Fruit fly (Drosophila melanogaster): Measurements from ENCODE around the gene CG32240.

CG32240 gene

DNA sequence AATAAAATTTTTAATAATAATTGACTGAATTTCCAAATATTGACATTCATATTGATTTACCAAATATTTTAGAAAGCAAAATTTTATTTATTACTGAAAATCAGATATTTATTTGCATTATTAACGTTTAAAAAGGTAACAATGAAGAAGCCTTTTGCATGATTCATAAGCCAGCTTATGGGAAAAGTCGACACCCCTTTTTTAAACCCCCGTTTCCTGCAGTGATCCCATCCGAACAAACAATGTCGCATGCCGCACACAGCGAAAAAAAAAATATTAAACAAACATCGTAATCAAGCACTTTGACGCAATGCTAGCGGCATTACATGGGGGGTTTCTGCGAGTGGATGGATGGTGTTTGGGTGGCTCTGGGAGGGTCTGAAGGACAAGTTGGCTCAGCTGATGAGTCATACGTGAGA lies 27.8 kb downstream of the CG32240 start (continued):
- TF ChIP-seq sens-2 (GFP tag; IDR thresholded peaks at IDR 0.05) (no peak), mld (GFP tag; IDR thresholded peaks at IDR 0.05; ENCODE audit: partially characterized antibody) (no peak), Poxn (GFP tag; IDR thresholded peaks at IDR 0.05) (no peak), CG32772 (GFP tag; IDR thresholded peaks at IDR 0.05) (0 out of 2 replicates have a peak, but pooled peaks have one; percentile 10), CG18599 (GFP tag; optimal IDR thresholded peaks at IDR 0.05) (peak; percentile 65), CG9437 (GFP tag; optimal IDR thresholded peaks at IDR 0.05) (peak; percentile 37), mirr (GFP tag; optimal IDR thresholded peaks at IDR 0.05) (peak; percentile 57), CG30403 (GFP tag; optimal IDR thresholded peaks at IDR 0.05) (peak; percentile 39), H15 (GFP tag; IDR thresholded peaks at IDR 0.05) (no peak), dimm (GFP tag; IDR thresholded peaks at IDR 0.05) (no peak), CG4617 (GFP tag; optimal IDR thresholded peaks at IDR 0.05; ENCODE audit: borderline replicate concordance) (no peak), inv (GFP tag; IDR thresholded peaks at IDR 0.05; ENCODE audit: partially characterized antibody) (no peak), CG14014 (GFP tag; IDR thresholded peaks at IDR 0.05) (peak; percentile 36; the same call in 1 of the 2 replicates), bsh (GFP tag; optimal IDR thresholded peaks at IDR 0.05) (peak in 1 of 2 experiments; percentile 8), nom (GFP tag; optimal IDR thresholded peaks at IDR 0.05) (no peak), CG13894 (tag; optimal IDR thresholded peaks at IDR 0.05) (peak; percentile 13), CG16863 (GFP tag; optimal IDR thresholded peaks at IDR 0.05) (peak; percentile 24), ham (GFP tag; IDR thresholded peaks at IDR 0.05) (no peak; the same call in 1 of the 2 replicates), Bdp1 (GFP tag; optimal IDR thresholded peaks at IDR 0.05) (no peak), CG12659 (GFP tag; optimal IDR thresholded peaks at IDR 0.05) (peak; percentile 24), CG10147 (GFP tag; optimal IDR thresholded peaks at IDR 0.05) (peak; percentile 46), HHEX (GFP tag; optimal IDR thresholded peaks at IDR 0.05) (peak; percentile 31), Trl (optimal IDR thresholded peaks at IDR 0.05) (no peak), Trl (GFP tag; optimal IDR thresholded peaks at IDR 0.05) (peak; percentile 56), Ptx1 (GFP tag; IDR thresholded peaks at IDR 0.05) (peak; percentile 63), Ets65A (GFP tag) (peak; percentile 89), sd (tag; optimal IDR thresholded peaks at IDR 0.05) (peak; percentile 8), repo (GFP tag; optimal IDR thresholded peaks at IDR 0.05) (no peak), fd102C (GFP tag; optimal IDR thresholded peaks at IDR 0.05) (no peak), lmd (GFP tag; IDR thresholded peaks at IDR 0.05) (peak; percentile 40), schlank (tag; optimal IDR thresholded peaks at IDR 0.05) (peak; percentile 44), CG2678 (tag; optimal IDR thresholded peaks at IDR 0.05) (peak; percentile 61), scrt (GFP tag; optimal IDR thresholded peaks at IDR 0.05) (peak; percentile 39), CG1233 (GFP tag; optimal IDR thresholded peaks at IDR 0.05) (peak; percentile 37), sisA (GFP tag; IDR thresholded peaks at IDR 0.05) (no peak; the same call in 1 of the 2 replicates), dan (GFP tag; IDR thresholded peaks at IDR 0.05) (no peak), org-1 (GFP tag; optimal IDR thresholded peaks at IDR 0.05) (peak; percentile 26), Xbp1 (GFP tag; optimal IDR thresholded peaks at IDR 0.05) (peak; percentile 5), CG6791 (GFP tag; IDR thresholded peaks at IDR 0.05; ENCODE audit: partially characterized antibody) (peak; percentile 34; the same call in 1 of the 3 replicates), ci (GFP tag; IDR thresholded peaks at IDR 0.05) (peak; percentile 65; the same call in 2 of the 3 replicates), Atf3 (GFP tag; optimal IDR thresholded peaks at IDR 0.05) (peak; percentile 21), Hr3 (GFP tag; optimal IDR thresholded peaks at IDR 0.05) (peak; percentile 27), al (GFP tag; IDR thresholded peaks at IDR 0.05) (no peak), CG10979 (tag; optimal IDR thresholded peaks at IDR 0.05) (no peak), zfh2 (GFP tag; optimal IDR thresholded peaks at IDR 0.05) (peak; percentile 51), ttk (GFP tag; IDR thresholded peaks at IDR 0.05) (no peak), Sox102F (GFP tag; optimal IDR thresholded peaks at IDR 0.05) (peak; percentile 35), CG3407 (GFP tag; optimal IDR thresholded peaks at IDR 0.05) (peak; percentile 10), HmgD (GFP tag; optimal IDR thresholded peaks at IDR 0.05) (no peak), Gug (GFP tag; IDR thresholded peaks at IDR 0.05) (peak; percentile 51; the same call in 2 of the 4 replicates), ind (GFP tag; optimal IDR thresholded peaks at IDR 0.05) (peak; percentile 29)

Data from whole organism, embryonic.